Fruit fly (Drosophila melanogaster): ENCODE measurements around the gene pall.

DNA sequence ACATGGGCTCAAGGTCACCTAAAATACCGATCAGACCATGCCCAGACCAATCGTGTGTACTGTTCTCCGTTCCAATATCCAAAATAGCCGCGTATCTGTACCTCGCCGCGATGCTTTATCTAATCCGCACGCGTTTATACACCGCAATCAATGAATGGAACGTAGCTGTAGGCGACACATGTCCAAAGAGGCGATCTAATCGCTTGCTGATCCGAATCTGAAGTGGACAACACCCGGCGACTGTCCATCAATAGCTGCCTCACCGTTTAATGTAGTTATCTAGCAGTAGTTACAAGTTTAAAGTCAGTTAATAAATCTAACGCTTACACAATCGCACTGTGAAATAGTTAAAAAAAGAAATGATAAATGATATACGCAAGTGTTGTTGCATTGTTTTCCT lies 35.2 kb downstream of the pall start:
- TF ChIP-seq h (optimal IDR thresholded peaks at IDR 0.05) = no peak
- no peak for TF ChIP-seq Sin3A (optimal IDR thresholded peaks at IDR 0.05)
